Worm (Caenorhabditis elegans): ENCODE results near the gene K07H8.7.

ce11 chrIV:8289105-8289504 lies 29.3 kb upstream of the K07H8.7 start:
- TF ChIP-seq ceh-34 (tag; optimal IDR thresholded peaks at IDR 0.05) (no peak), che-1 (tag; optimal IDR thresholded peaks at IDR 0.05) (no peak), elt-2 (tag; optimal IDR thresholded peaks at IDR 0.05) (no peak), unc-86 (tag; optimal IDR thresholded peaks at IDR 0.05) (no peak), hlh-6 (tag; optimal IDR thresholded peaks at IDR 0.05) (no peak), dve-1 (tag; optimal IDR thresholded peaks at IDR 0.05) (no peak), lin-11 (tag; optimal IDR thresholded peaks at IDR 0.05) (no peak), ceh-45 (GFP tag; IDR thresholded peaks at IDR 0.05) (no peak), C38D4.7 (GFP tag; optimal IDR thresholded peaks at IDR 0.05) (no peak), nfya-1 (tag; optimal IDR thresholded peaks at IDR 0.05) (no peak), ahr-1 (tag; optimal IDR thresholded peaks at IDR 0.05) (no peak), gmeb-2 (tag; optimal IDR thresholded peaks at IDR 0.05) (no peak)

Measured in whole organism, late embryonic.